Worm (Caenorhabditis elegans) whole organism, L3 larva: ENCODE results near the gene F20G2.6.

Source experiments
- ZK546.5 ChIP-seq: sonication (generic microtip); optimal IDR thresholded peaks from 2 replicates; lab custom pipeline; 2017; ENCODE audit warnings: missing biosample characterization, missing genetic modification characterization
- ceh-82 ChIP-seq: fragments of 150-350 bp; optimal IDR thresholded peaks from 2 replicates; lab custom pipeline; 2014; ENCODE audit warnings: missing biosample characterization, missing genetic modification characterization
- elt-3 ChIP-seq, 3 experiments: fragments of 150-350 bp in 1 of 3; sonication (generic microtip) in 2 of 3; optimal IDR thresholded peaks; 2 replicates in 2 of 3; 4 replicates in 1 of 3; lab custom pipeline; 2014 to 2017; ENCODE audit warnings: missing biosample characterization in 3 of 3, missing genetic modification characterization in 3 of 3
- fkh-10 ChIP-seq: sonication (generic microtip); optimal IDR thresholded peaks from 2 replicates; lab custom pipeline; 2017; ENCODE audit warnings: missing biosample characterization, missing genetic modification reagents, missing genetic modification characterization
- mdl-1 ChIP-seq: fragments of 150-350 bp; optimal IDR thresholded peaks from 2 replicates; lab custom pipeline; 2014; ENCODE audit warnings: missing biosample characterization, missing genetic modification characterization
- nhr-11 ChIP-seq: fragments of 150-350 bp; optimal IDR thresholded peaks from 2 replicates; lab custom pipeline; 2014; ENCODE audit warnings: missing biosample characterization, missing genetic modification characterization
- nhr-12 ChIP-seq: fragments of 150-350 bp; optimal IDR thresholded peaks from 2 replicates; lab custom pipeline; 2014; ENCODE audit warnings: missing biosample characterization, missing genetic modification characterization
- nhr-237 ChIP-seq: fragments of 150-350 bp; optimal IDR thresholded peaks from 2 replicates; lab custom pipeline; 2014; ENCODE audit warnings: missing biosample characterization, missing genetic modification characterization
- nhr-77 ChIP-seq: fragments of 150-350 bp; optimal IDR thresholded peaks from 2 replicates; lab custom pipeline; 2014; ENCODE audit warnings: missing biosample characterization, missing genetic modification characterization
- unc-39 ChIP-seq: sonication (generic microtip); optimal IDR thresholded peaks from 4 replicates; lab custom pipeline; 2017; ENCODE audit warnings: missing biosample characterization, missing genetic modification characterization
- ztf-11 ChIP-seq: fragments of 150-350 bp; optimal IDR thresholded peaks from 2 replicates; lab custom pipeline; 2014; ENCODE audit warnings: missing biosample characterization, missing genetic modification characterization

DNA sequence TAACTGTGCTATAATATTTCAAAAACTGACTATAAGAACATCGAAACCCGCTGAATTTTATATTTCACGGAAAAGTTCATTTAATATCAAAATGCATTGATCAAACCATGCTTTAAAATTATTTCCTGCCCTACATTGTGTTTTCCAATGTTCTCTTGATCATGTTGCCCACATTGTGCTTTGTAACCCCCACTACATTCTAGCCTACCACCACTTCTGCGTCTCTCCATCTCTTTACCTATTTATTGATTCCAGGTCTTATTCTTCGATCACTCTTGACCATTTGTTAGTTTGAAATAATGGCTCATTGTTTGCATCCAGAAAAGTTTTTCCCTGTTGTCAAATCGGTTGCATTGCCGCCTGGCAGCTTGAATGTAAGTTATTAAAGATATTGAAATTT lies 19.3 kb downstream of the F20G2.6 start, which contains the start of gene decr-1.1:
- TF ChIP-seq nhr-237 (tag; lab: Kevin White, UChicago) (no peak), ztf-11 (tag; lab: Kevin White, UChicago) (no peak), nhr-77 (tag; lab: Kevin White, UChicago) (no peak), nhr-11 (tag; lab: Kevin White, UChicago) (no peak), nhr-12 (no peak), unc-39 (tag; lab: Kevin White, UChicago) (no peak), fkh-10 (GFP tag; lab: Kevin White, UChicago) (no peak), elt-3 (tag; optimal IDR thresholded peaks at IDR 0.05; lab: Kevin White, UChicago) (no peak), ceh-82 (tag; lab: Kevin White, UChicago) (no peak), mdl-1 (no peak), ZK546.5 (tag; lab: Kevin White, UChicago) (no peak)
